Worm (Caenorhabditis elegans) whole organism, young adult: ENCODE data around the gene R06F6.14.

Experiments used
- B0035.1 ChIP-seq: sonication (generic microtip); optimal IDR thresholded peaks from 2 replicates; lab custom pipeline; 2016; ENCODE audit warnings: missing genetic modification characterization, mild to moderate bottlenecking, missing compliant biosample characterization, missing genotype, missing genetic modification reagents
- F37B4.10 ChIP-seq: fragments of 200-800 bp; sonication (Bioruptor generic); IDR thresholded peaks from 2 replicates; pipeline ENCODE4 v1.3.6; 2022; ENCODE audit warnings: missing genetic modification characterization, missing compliant biosample characterization
- K12H6.12 ChIP-seq: fragments of 200-800 bp; sonication (Bioruptor generic); optimal IDR thresholded peaks from 2 replicates; lab custom pipeline; 2018; ENCODE audit warnings: mild to moderate bottlenecking, missing genetic modification characterization, missing compliant biosample characterization
- T07F8.4 ChIP-seq: sonication (generic microtip); optimal IDR thresholded peaks from 2 replicates; lab custom pipeline; 2016; ENCODE audit warnings: mild to moderate bottlenecking, missing genetic modification characterization, moderate library complexity, missing compliant biosample characterization
- dpl-1 ChIP-seq: fragments of 150-350 bp; optimal IDR thresholded peaks from 2 replicates; lab custom pipeline; 2014; ENCODE audit warnings: missing biosample characterization, missing genetic modification reagents, missing genetic modification characterization
- egl-44 ChIP-seq: fragments of 200-800 bp; sonication (Bioruptor generic); IDR thresholded peaks from 2 replicates; pipeline ENCODE4 v1.3.6; 2022; ENCODE audit warnings: missing genetic modification reagents, missing genetic modification characterization, missing compliant biosample characterization
- lin-54 ChIP-seq: fragments of 200-800 bp; sonication (Bioruptor generic); optimal IDR thresholded peaks from 2 replicates; lab custom pipeline; 2018; ENCODE audit warnings: mild to moderate bottlenecking, missing genetic modification characterization, missing compliant biosample characterization
- lsy-27 ChIP-seq: sonication (generic microtip); optimal IDR thresholded peaks from 2 replicates; lab custom pipeline; 2017; ENCODE audit warnings: missing genetic modification characterization, mild to moderate bottlenecking, missing compliant biosample characterization, antibody characterized with exemption, missing genotype, borderline replicate concordance; ENCODE audit not compliant: insufficient read depth
- unc-62 ChIP-seq: fragments of 150-350 bp; optimal IDR thresholded peaks from 2 replicates; lab custom pipeline; 2014; ENCODE audit warnings: missing biosample characterization, missing genetic modification reagents, missing genetic modification characterization

- no peak for TF ChIP-seq K12H6.12 (tag; lab: Kevin White, UChicago)
- no peak for TF ChIP-seq unc-62 (GFP tag; lab: Kevin White, UChicago)
- no peak for TF ChIP-seq F37B4.10 (GFP tag; lab: Robert Waterston, UW)
- no peak for TF ChIP-seq T07F8.4 (tag; lab: Kevin White, UChicago)
- peak; percentile 21 for TF ChIP-seq lin-54 (GFP tag; lab: Kevin White, UChicago)
- no peak for TF ChIP-seq lsy-27
- TF ChIP-seq B0035.1 (tag; lab: Kevin White, UChicago): no peak
- no peak for TF ChIP-seq dpl-1 (GFP tag; lab: Kevin White, UChicago)
- no peak for TF ChIP-seq egl-44
Measured at ce11 chrII:10819928-10820423, 10.9 kb downstream of the R06F6.14 start, which contains the start of gene R06F6.8.
